Fruit fly (Drosophila melanogaster) whole organism: ENCODE results near the gene Hmbs.

Source experiments
- CG8478 ChIP-seq: fragments of >200 bp; optimal IDR thresholded peaks from 2 replicates; lab custom pipeline; 2018; ENCODE audit warnings: inconsistent platforms
- Dll ChIP-seq: fragments of >200 bp; optimal IDR thresholded peaks from 2 replicates; lab custom pipeline; 2017
- EcR ChIP-seq, 2 experiments: fragments of >200 bp; optimal IDR thresholded peaks; 2 replicates each; lab custom pipeline; 2017; ENCODE audit warnings: missing biosample characterization in 2 of 2, missing genetic modification characterization in 2 of 2, missing genetic modification reagents in 2 of 2
- pan ChIP-seq: fragments of >200 bp; optimal IDR thresholded peaks from 2 replicates; lab custom pipeline; 2017
- psq ChIP-seq: fragments of >200 bp; optimal IDR thresholded peaks from 2 replicates; lab custom pipeline; 2017
- usp ChIP-seq: fragments of >200 bp; optimal IDR thresholded peaks from 2 replicates; lab custom pipeline; 2017; ENCODE audit warnings: missing biosample characterization, missing genetic modification characterization, mixed read lengths

Hmbs gene

DNA sequence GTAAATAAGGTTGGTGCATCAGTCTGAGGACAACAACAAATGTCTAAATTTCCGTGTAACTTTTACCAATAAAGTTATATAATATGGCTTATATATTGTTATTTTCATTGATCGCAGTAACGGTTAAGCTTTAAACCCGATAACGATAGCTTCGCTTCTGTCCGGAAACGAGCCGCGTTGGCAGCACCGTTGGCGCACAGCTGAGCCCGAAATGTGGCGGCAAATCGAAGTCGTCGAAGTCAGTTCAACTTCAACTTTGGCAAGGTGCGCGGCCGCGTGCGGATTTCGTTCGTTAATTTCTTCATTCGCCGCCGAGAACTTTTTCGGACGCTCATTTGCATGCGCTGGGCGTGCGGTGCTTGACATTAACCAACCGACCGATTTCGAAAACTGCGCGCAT, 16.4 kb upstream of the Hmbs start, which contains the start of gene Myo61F:
TSS of gene Myo61F (plus strand) at position 240 of the 400 bp plus-strand sequence.
- no peak for TF ChIP-seq CG8478 (lab: Kevin White, UChicago)
- TF ChIP-seq pan (lab: Kevin White, UChicago): no peak

DNA sequence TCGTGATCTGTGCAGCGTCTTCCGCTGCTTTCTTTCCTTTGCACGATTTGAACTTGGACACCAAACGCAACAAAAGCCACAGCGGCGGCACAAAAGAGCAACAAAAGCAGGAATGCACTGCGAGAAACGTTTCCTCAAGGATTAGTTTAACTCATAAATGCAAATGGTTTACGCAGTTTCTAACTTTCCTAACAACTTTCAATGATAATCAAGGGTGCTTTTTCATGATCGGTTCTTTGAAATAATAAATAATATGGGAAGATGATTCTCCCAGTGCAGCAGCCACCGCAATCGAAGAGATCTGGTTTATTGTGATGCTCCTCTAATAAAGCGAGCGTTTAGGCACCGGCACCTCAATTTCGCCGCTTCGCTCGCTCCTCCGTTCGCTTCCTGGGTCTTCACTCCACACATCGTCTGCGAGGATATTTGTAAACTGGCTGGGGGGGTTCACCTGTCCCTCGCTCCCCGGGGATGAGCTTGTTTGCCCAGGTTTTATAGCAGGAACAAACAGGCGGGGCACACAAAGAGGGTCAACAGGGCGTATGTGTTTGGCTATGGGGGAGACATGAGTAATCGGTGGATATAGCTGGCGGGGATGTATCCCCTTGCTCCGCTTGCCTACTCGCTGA, 15.5 kb upstream of the Hmbs start:
- no peak for TF ChIP-seq pan (lab: Kevin White, UChicago)
- no peak for TF ChIP-seq usp (GFP tag; lab: Kevin White, UChicago)
- no peak for TF ChIP-seq Dll (lab: Kevin White, UChicago)
- no peak for TF ChIP-seq EcR (GFP tag; optimal IDR thresholded peaks at IDR 0.05; lab: Kevin White, UChicago)
- TF ChIP-seq psq (lab: Kevin White, UChicago): no peak
- no peak for TF ChIP-seq CG8478 (lab: Kevin White, UChicago)

DNA sequence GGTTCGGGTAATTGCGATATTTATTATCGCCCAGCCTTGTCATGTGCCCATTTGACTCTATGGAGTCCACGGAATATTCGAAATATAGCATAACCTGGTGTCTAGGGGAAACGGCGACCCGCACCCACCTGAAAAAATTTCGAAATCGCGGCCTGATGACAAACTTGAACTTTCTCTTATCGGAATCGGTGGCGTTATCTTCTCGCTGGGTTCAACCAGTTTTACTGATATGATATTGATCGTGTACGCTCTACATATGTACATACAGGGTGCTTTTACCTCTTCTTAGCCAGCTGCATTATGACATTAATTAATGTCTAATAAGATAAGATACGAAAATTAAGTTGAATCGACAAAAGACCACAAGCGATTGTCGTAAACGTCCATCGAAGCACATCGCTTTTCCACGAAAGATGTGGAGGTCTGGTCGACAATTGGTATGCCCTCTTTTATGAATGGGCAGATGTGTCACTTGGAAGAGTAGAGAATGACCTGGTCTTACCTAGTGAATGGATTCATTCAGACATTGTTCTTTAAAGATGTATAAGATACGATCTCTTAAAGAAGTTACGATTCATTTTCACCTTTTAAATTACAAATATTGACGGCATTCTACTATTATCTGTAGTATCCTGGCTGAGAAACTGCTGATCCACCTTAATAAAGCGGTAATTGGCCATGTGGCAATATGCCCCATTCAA, 14.3 kb upstream of the Hmbs start:
- no peak for TF ChIP-seq psq (lab: Kevin White, UChicago)
- no peak for TF ChIP-seq CG8478 (lab: Kevin White, UChicago)
- no peak for TF ChIP-seq Dll (lab: Kevin White, UChicago)
- no peak for TF ChIP-seq pan (lab: Kevin White, UChicago)
- no peak for TF ChIP-seq usp (GFP tag; lab: Kevin White, UChicago)
- no peak for TF ChIP-seq EcR (GFP tag; optimal IDR thresholded peaks at IDR 0.05; lab: Kevin White, UChicago)

DNA sequence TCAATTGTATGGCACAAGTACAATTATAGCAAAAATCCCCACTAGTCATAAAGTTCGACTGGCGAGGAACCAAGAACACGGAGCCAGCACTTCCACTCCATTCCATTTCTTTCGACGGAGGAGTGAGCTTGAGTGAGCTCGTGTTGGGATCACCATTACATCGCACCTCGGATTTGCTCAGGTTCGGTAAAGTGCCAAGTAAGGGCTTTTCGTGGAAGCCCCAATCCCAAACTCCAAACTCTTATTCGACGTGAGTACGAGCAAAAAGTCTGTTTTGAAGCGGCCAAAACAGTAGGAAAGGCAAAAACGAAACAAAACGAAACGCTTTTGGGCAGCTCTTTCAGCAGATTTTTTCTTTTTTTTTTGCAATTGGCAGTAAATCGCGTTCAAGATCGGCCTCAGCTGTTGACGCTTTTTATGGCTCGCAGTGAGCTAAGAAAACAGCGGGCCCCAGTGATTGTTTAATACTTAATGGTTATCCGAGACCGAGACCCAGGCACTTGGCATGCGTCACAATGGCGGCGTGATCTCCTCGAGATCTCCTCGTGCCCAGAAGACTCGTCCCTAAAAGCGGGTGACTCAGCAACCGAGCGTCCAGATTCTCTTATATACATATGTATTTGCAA, 13.6 kb upstream of the Hmbs start:
- TF ChIP-seq pan (lab: Kevin White, UChicago): no peak
- no peak for TF ChIP-seq psq (lab: Kevin White, UChicago)
- TF ChIP-seq EcR (GFP tag; optimal IDR thresholded peaks at IDR 0.05; lab: Kevin White, UChicago): no peak
- no peak for TF ChIP-seq Dll (lab: Kevin White, UChicago)
- TF ChIP-seq usp (GFP tag; lab: Kevin White, UChicago): no peak
- no peak for TF ChIP-seq CG8478 (lab: Kevin White, UChicago)

DNA sequence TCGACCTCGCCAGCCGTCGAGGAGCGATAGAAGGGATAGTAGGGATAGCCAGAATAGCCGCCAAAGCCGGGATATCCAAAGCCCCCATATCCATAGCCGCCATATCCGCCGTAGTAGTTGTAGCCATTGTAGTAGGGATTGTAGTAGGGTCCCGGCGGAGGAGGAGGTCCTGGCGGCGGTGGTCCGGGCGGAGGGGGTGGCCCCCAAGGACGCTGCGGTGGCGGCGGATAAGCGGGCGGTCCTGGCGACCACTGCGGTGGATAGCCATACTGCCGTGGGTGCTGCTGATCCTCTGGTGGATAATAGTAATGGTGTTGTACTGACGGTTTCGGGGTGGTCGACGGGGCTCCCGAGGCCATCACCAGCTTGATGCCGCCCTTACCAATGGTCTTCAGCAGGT, 12.5 kb upstream of the Hmbs start:
- no peak for TF ChIP-seq usp (GFP tag; lab: Kevin White, UChicago)
- TF ChIP-seq CG8478 (lab: Kevin White, UChicago): no peak
- no peak for TF ChIP-seq pan (lab: Kevin White, UChicago)
- TF ChIP-seq EcR (GFP tag; optimal IDR thresholded peaks at IDR 0.05; lab: Kevin White, UChicago): no peak
- no peak for TF ChIP-seq Dll (lab: Kevin White, UChicago)
- TF ChIP-seq psq (lab: Kevin White, UChicago): no peak

DNA sequence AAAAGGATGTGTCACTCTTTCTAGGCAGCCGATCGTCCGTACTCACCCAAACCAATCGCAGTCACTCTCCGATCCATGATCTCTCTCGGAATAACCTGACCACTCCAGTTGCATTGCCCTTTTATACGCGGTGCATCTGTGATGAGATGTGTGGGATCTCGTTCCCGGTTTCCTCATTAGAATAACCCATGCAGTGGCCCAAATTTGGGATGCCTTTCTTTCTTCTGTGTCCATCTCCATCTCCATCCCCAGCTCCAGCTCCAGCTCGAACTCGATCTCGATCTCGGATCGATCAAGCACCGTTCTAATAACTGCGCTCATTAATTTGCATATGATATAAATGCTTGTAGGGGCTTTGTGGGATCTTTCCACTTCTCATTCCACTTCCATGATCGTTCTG, 12.0 kb upstream of the Hmbs start, which contains the start of gene CG9184:
TSS of gene CG9184 (minus strand) at position 101 of the 400 bp plus-strand sequence.
- TF ChIP-seq usp (GFP tag; lab: Kevin White, UChicago) (no peak), CG8478 (lab: Kevin White, UChicago) (no peak), pan (lab: Kevin White, UChicago) (no peak), psq (lab: Kevin White, UChicago) (no peak), Dll (lab: Kevin White, UChicago) (no peak), EcR (GFP tag; optimal IDR thresholded peaks at IDR 0.05; lab: Kevin White, UChicago) (no peak)

DNA sequence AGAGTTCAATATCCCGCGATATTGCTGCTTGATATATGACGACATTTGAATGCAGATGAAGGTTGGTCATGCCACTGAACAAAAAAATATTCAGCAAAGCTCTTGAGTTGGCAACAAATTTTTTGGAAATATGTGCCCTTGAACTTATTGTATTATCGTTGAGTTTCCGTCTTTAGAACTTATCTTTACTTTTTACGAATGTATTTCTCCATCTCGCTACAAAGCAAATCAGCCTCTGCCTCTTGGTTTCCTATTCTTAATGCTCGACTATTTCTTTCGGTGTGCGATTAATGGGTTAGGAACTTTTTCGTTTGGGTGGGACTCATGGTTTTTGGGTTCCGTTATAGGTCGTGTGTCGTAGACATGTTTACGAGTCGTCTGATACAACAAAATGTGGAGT, 11.6 kb upstream of the Hmbs start:
- no peak for TF ChIP-seq psq (lab: Kevin White, UChicago)
- no peak for TF ChIP-seq usp (GFP tag; lab: Kevin White, UChicago)
- no peak for TF ChIP-seq EcR (GFP tag; optimal IDR thresholded peaks at IDR 0.05; lab: Kevin White, UChicago)
- TF ChIP-seq CG8478 (lab: Kevin White, UChicago): no peak
- TF ChIP-seq Dll (lab: Kevin White, UChicago): no peak
- TF ChIP-seq pan (lab: Kevin White, UChicago): no peak

DNA sequence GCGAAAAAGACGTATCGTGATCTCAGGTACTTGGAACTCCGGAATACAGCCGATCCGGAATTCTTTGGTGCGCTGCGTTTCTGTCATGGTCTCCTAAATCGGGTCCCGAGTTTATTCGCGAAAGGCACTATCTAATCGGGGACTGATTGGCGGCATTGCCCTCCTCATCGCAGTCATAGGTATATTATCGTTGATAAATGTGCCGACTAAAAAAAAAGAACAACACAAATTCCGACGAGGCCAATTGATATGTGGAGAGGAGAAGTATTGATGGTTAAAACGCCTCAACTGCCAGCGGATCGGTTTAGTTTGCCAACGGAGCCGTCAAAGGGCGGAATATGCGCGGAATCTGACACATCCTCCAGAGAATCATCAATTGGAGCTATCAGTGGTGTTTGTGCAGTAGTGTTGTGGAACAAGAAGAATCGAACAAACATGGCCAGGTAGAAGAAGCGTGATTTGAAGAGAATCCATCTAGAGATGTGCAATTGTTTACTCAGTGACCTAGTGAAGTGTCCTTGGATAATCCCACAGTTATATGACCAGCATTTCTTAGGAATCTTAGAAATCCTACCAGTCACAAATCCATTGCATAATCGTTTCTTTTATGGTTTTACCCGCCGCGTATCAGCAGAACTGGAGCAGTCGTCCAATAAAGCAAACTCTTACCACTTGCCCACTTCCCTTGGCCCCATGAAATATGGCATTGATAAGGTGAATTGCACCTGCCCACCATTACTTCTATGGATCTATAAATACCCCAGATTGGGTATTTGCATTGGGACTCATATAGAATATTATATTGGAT, 9.7 kb upstream of the Hmbs start:
- TF ChIP-seq pan (lab: Kevin White, UChicago) (no peak), psq (lab: Kevin White, UChicago) (no peak), usp (GFP tag; lab: Kevin White, UChicago) (no peak), EcR (GFP tag; optimal IDR thresholded peaks at IDR 0.05; lab: Kevin White, UChicago) (no peak), CG8478 (lab: Kevin White, UChicago) (no peak), Dll (lab: Kevin White, UChicago) (no peak)

DNA sequence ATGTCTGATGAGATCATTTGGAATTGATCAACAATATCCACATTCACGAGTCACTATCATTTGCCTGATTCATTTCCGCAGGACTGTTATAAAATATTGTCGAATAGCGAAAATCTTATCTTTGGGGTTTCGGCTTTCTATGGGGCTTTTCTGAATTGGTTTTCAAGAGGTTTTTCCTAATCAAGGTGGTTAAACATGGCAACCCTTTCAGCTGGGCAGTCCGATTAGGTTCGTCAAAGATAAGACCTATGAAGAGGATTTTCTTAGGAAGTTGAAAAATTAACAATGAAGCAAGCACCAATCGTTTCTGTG, 9.1 kb upstream of the Hmbs start:
- no peak for TF ChIP-seq psq (lab: Kevin White, UChicago)
- no peak for TF ChIP-seq pan (lab: Kevin White, UChicago)

DNA sequence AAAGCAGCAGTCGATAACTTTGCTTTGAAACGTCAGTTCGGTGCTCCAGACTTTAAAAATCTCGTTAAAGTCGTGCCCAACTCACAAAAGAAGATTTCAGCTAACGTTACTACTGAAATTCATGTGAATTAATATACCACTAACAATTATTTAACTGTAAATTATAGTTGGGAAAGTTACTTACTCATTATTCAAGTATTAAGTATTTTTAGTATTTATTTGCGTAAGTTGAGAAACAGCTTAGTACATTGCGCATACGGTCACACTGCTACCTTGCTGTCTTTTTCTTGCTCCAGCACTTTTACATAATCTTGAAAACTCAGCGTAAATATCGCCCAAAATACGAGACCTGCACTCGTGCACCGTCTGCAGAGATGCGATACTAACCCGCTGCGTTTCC, 5.0 kb upstream of the Hmbs start, which contains the start of gene ND-ACP:
TSS of gene ND-ACP (plus strand) at position 226 of the 400 bp plus-strand sequence.
- TF ChIP-seq EcR (GFP tag; optimal IDR thresholded peaks at IDR 0.05; lab: Kevin White, UChicago) (no peak), Dll (lab: Kevin White, UChicago) (no peak), psq (lab: Kevin White, UChicago) (no peak), usp (GFP tag; lab: Kevin White, UChicago) (no peak), pan (lab: Kevin White, UChicago) (no peak), CG8478 (lab: Kevin White, UChicago) (no peak)

DNA sequence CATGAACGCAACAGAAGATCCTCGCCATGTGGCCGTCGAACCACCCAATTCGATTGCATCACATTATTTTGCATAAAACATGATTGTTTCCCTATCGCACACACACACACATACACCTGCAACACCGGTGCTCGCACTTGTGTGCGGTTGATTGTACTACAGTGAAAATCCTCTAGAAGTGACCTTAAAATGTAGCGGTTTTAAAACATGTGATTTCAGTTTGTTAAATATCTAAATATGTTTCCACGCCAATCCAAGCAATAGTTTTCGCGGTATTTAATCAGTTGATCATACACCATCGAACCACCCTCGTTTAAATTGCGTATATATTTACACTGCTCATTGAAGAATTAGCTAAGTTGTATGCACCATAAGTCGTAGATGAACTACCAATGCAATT, 4.3 kb upstream of the Hmbs start:
- TF ChIP-seq Dll (lab: Kevin White, UChicago): no peak
- no peak for TF ChIP-seq psq (lab: Kevin White, UChicago)
- no peak for TF ChIP-seq pan (lab: Kevin White, UChicago)
- TF ChIP-seq usp (GFP tag; lab: Kevin White, UChicago): no peak
